Worm (Caenorhabditis elegans) whole organism, early embryonic: ENCODE measurements around the gene srh-105.

ENCODE experiments used
- flt-1 ChIP-seq: fragments of 200-800 bp; sonication (Bioruptor generic); IDR thresholded peaks from 2 replicates; pipeline ENCODE4 v1.3.6; 2022; ENCODE audit warnings: missing genetic modification characterization, missing compliant biosample characterization
- hnd-1 ChIP-seq: sonication (generic microtip); optimal IDR thresholded peaks from 2 replicates; lab custom pipeline; 2016; ENCODE audit warnings: missing genetic modification characterization, missing compliant biosample characterization
- sea-1 ChIP-seq: fragments of 200-800 bp; sonication (Bioruptor generic); conservative IDR thresholded peaks from 2 replicates; pipeline ENCODE4 v1.3.6; 2022; ENCODE audit warnings: missing genetic modification characterization, missing compliant biosample characterization

DNA sequence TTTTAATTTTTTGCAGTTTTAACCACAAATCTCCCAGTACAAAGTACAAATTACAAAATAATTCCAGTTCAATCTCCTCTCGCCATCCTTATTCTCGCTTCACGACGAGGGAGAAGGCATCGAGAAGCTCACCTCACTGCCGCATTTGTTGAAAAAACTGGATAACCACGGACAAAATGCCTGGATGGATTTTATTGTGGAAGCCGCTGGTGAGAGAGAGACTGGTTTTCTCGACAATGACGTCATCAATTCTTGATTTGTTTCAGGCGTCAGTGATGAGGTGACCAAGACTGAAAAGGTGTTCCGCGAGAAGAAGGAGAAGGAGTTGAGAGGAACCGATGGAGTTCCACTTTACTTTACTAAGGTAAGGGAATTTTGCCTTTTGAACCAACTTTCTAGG lies 40.4 kb upstream of the srh-105 start:
- no peak for TF ChIP-seq sea-1 (GFP tag; lab: Robert Waterston, UW)
- TF ChIP-seq flt-1 (GFP tag; lab: Robert Waterston, UW), result no peak
- TF ChIP-seq hnd-1 (tag; lab: Kevin White, UChicago), result no peak
